Fruit fly (Drosophila melanogaster): ENCODE measurements around the gene RpS28-like.

- TF ChIP-seq CG32121 (GFP tag; IDR thresholded peaks at IDR 0.05) (no peak), CG14655 (GFP tag; optimal IDR thresholded peaks at IDR 0.05) (no peak), gl (tag; optimal IDR thresholded peaks at IDR 0.05) (no peak), Pif1A (GFP tag; optimal IDR thresholded peaks at IDR 0.05) (no peak), Pif1B (GFP tag; optimal IDR thresholded peaks at IDR 0.05) (no peak), CG13204 (GFP tag; optimal IDR thresholded peaks at IDR 0.05) (no peak), CG10348 (GFP tag; IDR thresholded peaks at IDR 0.05) (no peak), CG9948 (tag; optimal IDR thresholded peaks at IDR 0.05) (no peak), CG8159 (tag; optimal IDR thresholded peaks at IDR 0.05) (peak; percentile 30), Snoo (tag; optimal IDR thresholded peaks at IDR 0.05) (no peak), D1 (tag; optimal IDR thresholded peaks at IDR 0.05) (no peak), rn (GFP tag; IDR thresholded peaks at IDR 0.05) (no peak)
These were observed 36.5 kb upstream of the RpS28-like start for dm6 chr2L:9400153-9400552.
